Worm (Caenorhabditis elegans): Measurements from ENCODE around the gene T25B9.11.
"Not testable (repeated sequence)": the region's sequence is repeated elsewhere in the genome, so short reads cannot be mapped to it uniquely, and the experiment has no call there.

- not testable (repeated sequence) for TF ChIP-seq nhr-28, snpc-4 (tag; optimal IDR thresholded peaks at IDR 0.05)
These were observed 12.6 kb upstream of the T25B9.11 start, which contains the start of gene T25B9.2 for ce11 chrIV:10751740-10752139.

All from whole organism, L4 larva.